Worm (Caenorhabditis elegans) whole organism, L2 larva: ENCODE measurements around the gene srbc-5.

ENCODE experiments used
- alr-1 ChIP-seq: fragments of 150-350 bp; optimal IDR thresholded peaks from 2 replicates; lab custom pipeline; 2014; ENCODE audit warnings: missing biosample characterization, missing genetic modification characterization
- aly-2 ChIP-seq: fragments of 150-350 bp; optimal IDR thresholded peaks from 2 replicates; lab custom pipeline; 2014; ENCODE audit warnings: missing biosample characterization, missing genetic modification characterization
- lin-39 ChIP-seq: fragments of 150-350 bp; optimal IDR thresholded peaks from 2 replicates; lab custom pipeline; 2014; ENCODE audit warnings: missing biosample characterization, missing genetic modification reagents, missing genetic modification characterization
- mdl-1 ChIP-seq, 2 experiments: fragments of 150-350 bp in 1 of 2; sonication (generic microtip) in 1 of 2; optimal IDR thresholded peaks; 2 replicates each; lab custom pipeline; 2017; ENCODE audit warnings: missing biosample characterization in 2 of 2, missing genetic modification characterization in 2 of 2

DNA sequence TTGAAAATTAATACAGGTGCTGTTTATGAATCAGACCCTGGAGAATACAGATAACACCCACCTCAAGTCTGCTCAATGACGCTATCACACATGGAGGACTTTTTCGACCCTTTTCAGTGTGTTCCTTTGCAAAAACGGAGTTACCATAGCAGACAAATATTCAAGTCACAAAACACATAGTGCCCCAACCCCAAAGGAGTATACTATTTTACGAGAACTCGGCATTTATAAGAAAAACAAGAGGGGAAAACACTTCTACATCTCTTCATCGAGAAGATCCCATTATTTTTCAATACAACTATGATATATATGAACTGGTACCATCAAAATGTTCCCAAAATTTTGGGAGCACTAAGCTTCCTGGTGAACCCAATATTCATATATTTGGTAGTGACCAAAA, 15.5 kb upstream of the srbc-5 start, which contains the start of gene srj-7:
- no peak for TF ChIP-seq aly-2 (tag; lab: Kevin White, UChicago)
- TF ChIP-seq lin-39 (tag; lab: Kevin White, UChicago) = no peak
- TF ChIP-seq mdl-1 (tag; optimal IDR thresholded peaks at IDR 0.05; lab: Kevin White, UChicago) = no peak
- TF ChIP-seq alr-1 = no peak
